Worm (Caenorhabditis elegans) whole organism, mixed stage, embryonic: ENCODE measurements around the gene R09A8.9.

Experiments used
- M03D4.4 ChIP-seq: sonication (generic microtip); optimal IDR thresholded peaks from 2 replicates; lab custom pipeline; 2017; ENCODE audit warnings: mild to moderate bottlenecking, missing genetic modification characterization, missing compliant biosample characterization
- elt-1 ChIP-seq: sonication (generic microtip); optimal IDR thresholded peaks from 2 replicates; lab custom pipeline; 2017; ENCODE audit warnings: missing genetic modification characterization, mild to moderate bottlenecking, missing compliant biosample characterization, antibody characterized with exemption, moderate library complexity, borderline replicate concordance; ENCODE audit not compliant: insufficient read depth
- elt-3 ChIP-seq: fragments of 150-350 bp; optimal IDR thresholded peaks from 2 replicates; lab custom pipeline; 2014; ENCODE audit warnings: missing biosample characterization, missing genetic modification characterization
- ham-2 ChIP-seq: fragments of 200-800 bp; sonication (Bioruptor generic); optimal IDR thresholded peaks from 2 replicates; lab custom pipeline; 2018; ENCODE audit warnings: mild to moderate bottlenecking, missing genetic modification characterization, missing compliant biosample characterization
- lin-13 ChIP-seq: fragments of 150-350 bp; optimal IDR thresholded peaks from 2 replicates; lab custom pipeline; 2014; ENCODE audit warnings: missing biosample characterization, missing genetic modification characterization
- nhr-76 ChIP-seq: sonication (generic microtip); optimal IDR thresholded peaks from 2 replicates; lab custom pipeline; 2017; ENCODE audit warnings: missing biosample characterization, missing genetic modification characterization
- sptf-1 ChIP-seq: sonication (generic microtip); optimal IDR thresholded peaks from 2 replicates; lab custom pipeline; 2017; ENCODE audit warnings: mild to moderate bottlenecking, missing genetic modification characterization, moderate library complexity, missing compliant biosample characterization
- tbx-8 ChIP-seq: fragments of 200-800 bp; sonication (Bioruptor generic); optimal IDR thresholded peaks from 2 replicates; lab custom pipeline; 2018; ENCODE audit warnings: mild to moderate bottlenecking, missing genetic modification characterization, moderate library complexity, missing compliant biosample characterization
- ztf-11 ChIP-seq: fragments of 150-350 bp; optimal IDR thresholded peaks from 2 replicates; lab custom pipeline; 2014; ENCODE audit warnings: missing biosample characterization, missing genetic modification characterization

ce11 chrX:12603322-12603984 is at the start of gene R09A8.9, which contains the start of gene T24D5.6:
- TF ChIP-seq tbx-8 (GFP tag; lab: Kevin White, UChicago) (no peak), elt-1 (tag; lab: Kevin White, UChicago) (no peak), ztf-11 (no peak), nhr-76 (tag; lab: Kevin White, UChicago) (no peak), elt-3 (tag; lab: Kevin White, UChicago) (no peak), M03D4.4 (tag; lab: Kevin White, UChicago) (no peak), ham-2 (GFP tag; lab: Kevin White, UChicago) (no peak), lin-13 (no peak), sptf-1 (tag; lab: Kevin White, UChicago) (no peak)
